Fruit fly (Drosophila melanogaster) whole organism, embryonic: ENCODE measurements around the gene Mfe2.

Experiments used
- CG11085 ChIP-seq: fragments of 200-800 bp; sonication (Bioruptor generic); IDR thresholded peaks from 2 replicates; pipeline ENCODE4 v1.3.6; 2022; ENCODE audit warnings: missing biosample characterization, missing genetic modification characterization
- CG15269 ChIP-seq: fragments of 200-800 bp; sonication (Bioruptor generic); optimal IDR thresholded peaks from 2 replicates; lab custom pipeline; 2018; ENCODE audit warnings: missing biosample characterization, mild to moderate bottlenecking, missing genetic modification characterization, moderate library complexity
- CG15479 ChIP-seq: fragments of 200-800 bp; sonication (Bioruptor generic); optimal IDR thresholded peaks from 3 replicates; lab custom pipeline; 2019; ENCODE audit warnings: missing biosample characterization, mild to moderate bottlenecking, missing genetic modification characterization, moderate library complexity
- CG2199 ChIP-seq: fragments of 200-800 bp; sonication (Bioruptor generic); IDR thresholded peaks from 3 replicates; pipeline ENCODE4 v1.3.6; 2022; ENCODE audit warnings: missing biosample characterization, missing genetic modification characterization
- CG2712 ChIP-seq: fragments of 200-800 bp; optimal IDR thresholded peaks from 3 replicates; lab custom pipeline; 2019; ENCODE audit warnings: missing biosample characterization, mild to moderate bottlenecking, missing genetic modification characterization, moderate library complexity
- CG3838 ChIP-seq: fragments of 200-800 bp; sonication (Bioruptor generic); optimal IDR thresholded peaks from 3 replicates; lab custom pipeline; 2016; ENCODE audit warnings: missing biosample characterization, missing genetic modification characterization
- CG4617 ChIP-seq: fragments of 200-800 bp; sonication (Bioruptor generic); optimal IDR thresholded peaks from 3 replicates; lab custom pipeline; 2016; ENCODE audit warnings: missing biosample characterization, missing genetic modification characterization, borderline replicate concordance
- CG7745 ChIP-seq: fragments of 200-800 bp; sonication (Bioruptor generic); optimal IDR thresholded peaks from 2 replicates; lab custom pipeline; 2018; ENCODE audit warnings: missing biosample characterization, mild to moderate bottlenecking, missing genetic modification characterization, moderate library complexity
- CG8290 ChIP-seq, 3 experiments: fragments of 200-800 bp; sonication (Bioruptor generic); optimal IDR thresholded peaks; 2 replicates each; lab custom pipeline; 2016 to 2019; ENCODE audit warnings: missing biosample characterization in 3 of 3, missing genetic modification characterization in 3 of 3, mild to moderate bottlenecking in 2 of 3, moderate library complexity in 1 of 3
- CG9817 ChIP-seq: fragments of 200-800 bp; sonication (Bioruptor generic); optimal IDR thresholded peaks from 2 replicates; lab custom pipeline; 2018; ENCODE audit warnings: missing biosample characterization, mild to moderate bottlenecking, missing genetic modification characterization, moderate library complexity
- D ChIP-seq, 2 experiments: fragments of 200-800 bp in 1 of 2; fragments of >200 bp in 1 of 2; sonication (Bioruptor generic) in 1 of 2; optimal IDR thresholded peaks; 2 replicates in 1 of 2; 3 replicates in 1 of 2; lab custom pipeline; 2017; ENCODE audit warnings: mild to moderate bottlenecking in 1 of 2, missing biosample characterization in 1 of 2, missing genetic modification characterization in 1 of 2, missing genetic modification reagents in 1 of 2
- Gug ChIP-seq: fragments of 200-800 bp; sonication (Bioruptor generic); IDR thresholded peaks from 4 replicates; pipeline ENCODE4 v1.3.6; 2022; ENCODE audit warnings: missing biosample characterization, missing genetic modification characterization
- HLH4C ChIP-seq: fragments of 200-800 bp; sonication (Bioruptor generic); IDR thresholded peaks from 3 replicates; pipeline ENCODE4 v1.3.6; 2022; ENCODE audit warnings: missing biosample characterization, missing genetic modification characterization; ENCODE audit not compliant: partially characterized antibody
- HLHmδ ChIP-seq: fragments of 200-800 bp; sonication (Bioruptor generic); optimal IDR thresholded peaks from 2 replicates; lab custom pipeline; 2018; ENCODE audit warnings: missing biosample characterization, mild to moderate bottlenecking, missing genetic modification characterization, moderate library complexity
- Hey ChIP-seq: fragments of 200-800 bp; sonication (Bioruptor generic); optimal IDR thresholded peaks from 3 replicates; lab custom pipeline; 2018; ENCODE audit warnings: missing biosample characterization, mild to moderate bottlenecking, missing genetic modification characterization
- Hr78 ChIP-seq, 2 experiments: fragments of 200-800 bp in 1 of 2; fragments of >200 bp in 1 of 2; sonication (Bioruptor generic) in 1 of 2; optimal IDR thresholded peaks; 2 replicates each; lab custom pipeline; 2017 to 2019; ENCODE audit warnings: missing biosample characterization in 2 of 2, missing genetic modification characterization in 2 of 2, mild to moderate bottlenecking in 1 of 2, moderate library complexity in 1 of 2
- Jarid2 ChIP-seq: fragments of 200-800 bp; sonication (Bioruptor generic); optimal IDR thresholded peaks from 3 replicates; lab custom pipeline; 2017; ENCODE audit warnings: mild to moderate bottlenecking, missing biosample characterization, missing genetic modification reagents, missing genetic modification characterization
- Lpt ChIP-seq: fragments of >200 bp; optimal IDR thresholded peaks from 2 replicates; lab custom pipeline; 2018; ENCODE audit warnings: missing biosample characterization, missing genetic modification characterization
- Med ChIP-seq: fragments of 200-800 bp; sonication (Bioruptor generic); peaks from one replicate; lab custom pipeline; 2016; ENCODE audit warnings: missing biosample characterization, missing genetic modification characterization, mild to moderate bottlenecking, inconsistent platforms, moderate library complexity
- Nf-YB ChIP-seq: fragments of 200-800 bp; sonication (Bioruptor generic); optimal IDR thresholded peaks from 3 replicates; lab custom pipeline; 2019; ENCODE audit warnings: missing biosample characterization, mild to moderate bottlenecking, missing genetic modification characterization, moderate library complexity
- Nf-YC ChIP-seq: fragments of 200-800 bp; optimal IDR thresholded peaks from 3 replicates; lab custom pipeline; 2019; ENCODE audit warnings: missing biosample characterization, mild to moderate bottlenecking, missing genetic modification characterization, moderate library complexity
- NfI ChIP-seq: fragments of 200-800 bp; sonication (Bioruptor generic); optimal IDR thresholded peaks from 3 replicates; lab custom pipeline; 2018; ENCODE audit warnings: missing biosample characterization, mild to moderate bottlenecking, missing genetic modification characterization, moderate library complexity
- Poxn ChIP-seq: fragments of 200-800 bp; sonication (Bioruptor generic); IDR thresholded peaks from 2 replicates; pipeline ENCODE4 v1.3.6; 2022; ENCODE audit warnings: missing biosample characterization, missing genetic modification characterization
- Side ChIP-seq: fragments of 200-800 bp; sonication (Bioruptor generic); optimal IDR thresholded peaks from 2 replicates; lab custom pipeline; 2016; ENCODE audit warnings: missing biosample characterization, missing genetic modification characterization
- btn ChIP-seq: fragments of 200-800 bp; sonication (Bioruptor generic); optimal IDR thresholded peaks from 2 replicates; lab custom pipeline; 2016; ENCODE audit warnings: missing biosample characterization, missing genetic modification characterization
- cg ChIP-seq: fragments of 200-800 bp; sonication (Bioruptor generic); optimal IDR thresholded peaks from 3 replicates; lab custom pipeline; 2019; ENCODE audit warnings: missing biosample characterization, mild to moderate bottlenecking, missing genetic modification characterization, moderate library complexity
- chif ChIP-seq, 2 experiments: fragments of 200-800 bp; sonication (Bioruptor generic); optimal IDR thresholded peaks; 3 replicates each; lab custom pipeline; 2016; ENCODE audit warnings: missing biosample characterization in 2 of 2, missing genetic modification characterization in 2 of 2
- crc ChIP-seq: fragments of 200-800 bp; sonication (Bioruptor generic); optimal IDR thresholded peaks from 2 replicates; lab custom pipeline; 2016; ENCODE audit warnings: missing biosample characterization, missing genetic modification characterization
- eyg ChIP-seq: fragments of 200-800 bp; sonication (Bioruptor generic); optimal IDR thresholded peaks from 3 replicates; lab custom pipeline; 2016; ENCODE audit warnings: missing biosample characterization, missing genetic modification characterization
- klu ChIP-seq: fragments of 200-800 bp; sonication (Bioruptor generic); IDR thresholded peaks from 2 replicates; pipeline ENCODE4 v1.3.6; 2022; ENCODE audit warnings: missing biosample characterization, missing genetic modification characterization
- nerfin-1 ChIP-seq: fragments of 200-800 bp; sonication (Bioruptor generic); optimal IDR thresholded peaks from 3 replicates; lab custom pipeline; 2019; ENCODE audit warnings: missing biosample characterization, mild to moderate bottlenecking, missing genetic modification characterization, moderate library complexity
- peb ChIP-seq: fragments of 200-800 bp; sonication (Bioruptor generic); IDR thresholded peaks from 2 replicates; pipeline ENCODE4 v1.3.6; 2022; ENCODE audit warnings: missing biosample characterization, missing genetic modification characterization
- psq ChIP-seq: fragments of 200-800 bp; sonication (Bioruptor generic); optimal IDR thresholded peaks from 2 replicates; lab custom pipeline; 2017; ENCODE audit warnings: missing biosample characterization, missing genetic modification characterization
- repo ChIP-seq: fragments of 200-800 bp; sonication (Bioruptor generic); optimal IDR thresholded peaks from 2 replicates; lab custom pipeline; 2016; ENCODE audit warnings: missing biosample characterization, missing genetic modification characterization
- ro ChIP-seq: fragments of 200-800 bp; sonication (Bioruptor generic); IDR thresholded peaks from 2 replicates; pipeline ENCODE4 v1.3.6; 2022; ENCODE audit warnings: missing biosample characterization, missing genetic modification characterization
- row ChIP-seq: fragments of 200-800 bp; sonication (Bioruptor generic); IDR thresholded peaks from 3 replicates; pipeline ENCODE4 v1.3.6; 2022; ENCODE audit warnings: missing biosample characterization, missing genetic modification characterization
- sna ChIP-seq: fragments of 200-800 bp; sonication (Bioruptor generic); IDR thresholded peaks from 2 replicates; pipeline ENCODE4 v1.3.6; 2022; ENCODE audit warnings: missing biosample characterization, missing genetic modification characterization; ENCODE audit not compliant: partially characterized antibody
- stwl ChIP-seq: fragments of 200-800 bp; sonication (Bioruptor generic); optimal IDR thresholded peaks from 3 replicates; lab custom pipeline; 2018; ENCODE audit warnings: missing biosample characterization, mild to moderate bottlenecking, missing genetic modification characterization, moderate library complexity
- tio ChIP-seq: fragments of 200-800 bp; sonication (Bioruptor generic); optimal IDR thresholded peaks from 2 replicates; lab custom pipeline; 2017; ENCODE audit warnings: missing biosample characterization, missing genetic modification characterization, inconsistent platforms
- tll ChIP-seq, 2 experiments: fragments of 200-800 bp in 1 of 2; fragments of >200 bp in 1 of 2; sonication (Bioruptor generic) in 1 of 2; optimal IDR thresholded peaks; 2 replicates each; lab custom pipeline; 2017 to 2019; ENCODE audit warnings: missing biosample characterization in 2 of 2, missing genetic modification characterization in 2 of 2, mild to moderate bottlenecking in 1 of 2, moderate library complexity in 1 of 2
- twi ChIP-seq: fragments of 200-800 bp; optimal IDR thresholded peaks from 2 replicates; lab custom pipeline; 2019; ENCODE audit warnings: missing biosample characterization, mild to moderate bottlenecking, missing genetic modification characterization, moderate library complexity
- zen ChIP-seq: fragments of 200-800 bp; sonication (Bioruptor generic); optimal IDR thresholded peaks from 3 replicates; lab custom pipeline; 2018; ENCODE audit warnings: missing biosample characterization, mild to moderate bottlenecking, missing genetic modification characterization, moderate library complexity

The Mfe2 gene

DNA sequence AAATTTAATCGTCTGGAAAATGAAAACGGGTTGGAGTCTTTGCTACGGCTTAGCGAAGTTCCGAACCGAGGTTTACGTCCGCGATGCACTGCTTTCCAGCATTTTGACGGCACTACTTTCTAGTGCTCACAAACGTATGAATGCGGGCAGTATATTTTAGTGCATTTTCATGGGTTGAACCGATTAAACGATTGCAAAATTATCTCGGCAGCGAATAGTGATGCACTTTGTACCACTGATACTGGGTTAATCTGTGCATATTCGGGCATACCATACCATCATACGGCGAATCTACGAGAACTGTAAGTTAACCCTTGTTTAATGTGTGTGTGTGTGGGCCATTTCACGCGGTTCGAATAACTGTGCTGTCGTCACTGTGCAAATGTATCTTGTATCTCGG, at the start of gene Mfe2 (continued):
- TF ChIP-seq Side (GFP tag; lab: Kevin White, UChicago) (peak; percentile 59), Lpt (no peak), ro (no peak), eyg (GFP tag; lab: Kevin White, UChicago) (no peak), CG11085 (0 out of 2 replicates have a peak, but pooled peaks have one; percentile 32), CG2199 (GFP tag; lab: Robert Waterston, UW) (peak; percentile 86; the same call in 2 of the 3 replicates), btn (no peak), HLH4C (0 out of 3 replicates have a peak, but pooled peaks have one; percentile 28), Nf-YC (tag; lab: Kevin White, UChicago) (peak; percentile 24), repo (GFP tag; lab: Kevin White, UChicago) (peak; percentile 45), stwl (tag; lab: Kevin White, UChicago) (peak; percentile 68), Hr78 (GFP tag; optimal IDR thresholded peaks at IDR 0.05; lab: Kevin White, UChicago) (peak in 1 of 2 experiments; percentile 94), klu (GFP tag; lab: Robert Waterston, UW) (no peak), Gug (peak; percentile 30; the same call in 1 of the 4 replicates), CG9817 (tag; lab: Kevin White, UChicago) (peak; percentile 62), chif (GFP tag; optimal IDR thresholded peaks at IDR 0.05; lab: Kevin White, UChicago) (peak; percentile 29 to 65), crc (GFP tag; lab: Kevin White, UChicago) (no peak), row (GFP tag; lab: Robert Waterston, UW) (0 out of 3 replicates have a peak, but pooled peaks have one; percentile 11), sna (GFP tag; lab: Robert Waterston, UW) (no peak), NfI (GFP tag; lab: Kevin White, UChicago) (peak; percentile 46), Med (GFP tag; lab: Kevin White, UChicago) (peak; percentile 96), Jarid2 (GFP tag; lab: Kevin White, UChicago) (peak; percentile 24), CG15269 (tag; lab: Kevin White, UChicago) (no peak), peb (GFP tag; lab: Robert Waterston, UW) (no peak), tio (GFP tag; lab: Kevin White, UChicago) (no peak)

dm6 chrX:16231292-16231691, 39.5 kb upstream of the Mfe2 start:
- TF ChIP-seq Nf-YB (peak; percentile 79), zen (tag; lab: Kevin White, UChicago) (peak; percentile 17), Nf-YC (tag; lab: Kevin White, UChicago) (peak; percentile 77), cg (GFP tag; lab: Kevin White, UChicago) (peak; percentile 72), Hey (tag; lab: Kevin White, UChicago) (no peak), psq (no peak)

DNA sequence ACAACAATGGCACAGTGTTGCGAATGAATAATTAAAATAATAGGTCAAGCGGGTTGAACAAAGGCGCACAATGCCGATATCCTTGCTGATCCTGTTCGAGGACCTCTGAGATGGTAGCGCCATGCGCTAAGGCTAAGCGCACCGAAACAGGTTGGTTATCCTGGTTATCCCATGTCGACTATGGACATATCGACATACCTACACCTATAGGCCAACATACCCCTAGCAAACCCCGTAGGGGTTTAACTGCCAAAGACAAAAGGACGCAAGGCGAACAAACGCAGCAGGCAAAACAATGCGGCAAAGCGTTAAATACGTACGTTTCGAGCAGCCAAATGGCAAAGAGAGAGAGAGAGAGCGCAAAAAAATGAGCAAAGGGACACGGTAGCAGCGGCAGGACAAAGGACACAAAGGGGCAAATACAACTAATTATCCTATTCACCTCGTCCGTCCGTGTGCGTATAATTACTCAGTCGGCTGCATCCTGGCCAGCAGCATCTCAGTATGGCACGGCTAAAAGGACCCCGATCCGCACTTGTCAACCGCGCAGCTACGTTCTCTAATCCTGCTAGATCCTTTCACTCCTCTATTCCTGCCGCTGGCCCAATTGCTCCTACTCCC, 28.8 kb upstream of the Mfe2 start:
- TF ChIP-seq zen (tag; lab: Kevin White, UChicago) (peak; percentile 74), CG7745 (no peak), CG8290 (GFP tag; optimal IDR thresholded peaks at IDR 0.05; lab: Kevin White, UChicago) (no peak), CG8290 (tag; optimal IDR thresholded peaks at IDR 0.05; lab: Kevin White, UChicago) (no peak), CG4617 (GFP tag; lab: Kevin White, UChicago) (no peak), D (optimal IDR thresholded peaks at IDR 0.05; lab: Kevin White, UChicago) (peak; percentile 97), D (GFP tag; optimal IDR thresholded peaks at IDR 0.05; lab: Kevin White, UChicago) (no peak), Poxn (GFP tag; lab: Robert Waterston, UW) (no peak), CG3838 (GFP tag; lab: Kevin White, UChicago) (no peak), twi (tag; lab: Kevin White, UChicago) (no peak), Nf-YC (tag; lab: Kevin White, UChicago) (no peak), tll (GFP tag; optimal IDR thresholded peaks at IDR 0.05; lab: Kevin White, UChicago) (peak in 1 of 2 experiments; percentile 65), stwl (tag; lab: Kevin White, UChicago) (no peak), nerfin-1 (no peak), CG15479 (GFP tag; lab: Kevin White, UChicago) (peak; percentile 53), CG2712 (tag; lab: Kevin White, UChicago) (no peak), HLHmδ (GFP tag; lab: Kevin White, UChicago) (no peak)
